ENCODE assay signal across 5 fruit fly cellular contexts in genomic region chr3R:30052455-30053046, dm6.
TF ChIP-seq lines count a peak whose summit lies in the region.

Gene Jasper (plus strand): TSS chr3R:30052514.

- TF ChIP-seq CTCF in S2 (optimal IDR thresholded peaks at IDR 0.05; lab: Kevin White, UChicago): peak; percentile 10 to 43
- peak; percentile 15 for TF ChIP-seq CTCF in whole organism, embryonic (GFP tag; optimal IDR thresholded peaks at IDR 0.05; lab: Kevin White, UChicago)

TF ChIP-seq in whole organism, adult, 20 proteins besides CTCF, POLR2A, EP300 and RAD21:
- no peak for TF ChIP-seq CG12768 (GFP tag; optimal IDR thresholded peaks at IDR 0.05; lab: Kevin White, UChicago)
- no peak for TF ChIP-seq toe (GFP tag; optimal IDR thresholded peaks at IDR 0.05; lab: Kevin White, UChicago)
- TF ChIP-seq CG1620 (GFP tag; optimal IDR thresholded peaks at IDR 0.05; lab: Kevin White, UChicago): peak; percentile 46
- peak; percentile 26 for TF ChIP-seq ovo (GFP tag; optimal IDR thresholded peaks at IDR 0.05; lab: Kevin White, UChicago)
- TF ChIP-seq CG7101 (tag; optimal IDR thresholded peaks at IDR 0.05; lab: Kevin White, UChicago): peak; percentile 43
- TF ChIP-seq Clk (GFP tag; optimal IDR thresholded peaks at IDR 0.05; lab: Kevin White, UChicago): no peak
- TF ChIP-seq cic (GFP tag; optimal IDR thresholded peaks at IDR 0.05; lab: Kevin White, UChicago): peak; percentile 40
- peak; percentile 71 for TF ChIP-seq bab1 (GFP tag; optimal IDR thresholded peaks at IDR 0.05; lab: Kevin White, UChicago)
- TF ChIP-seq Hr96 (GFP tag; optimal IDR thresholded peaks at IDR 0.05; lab: Kevin White, UChicago): no peak
- peak; percentile 24 for TF ChIP-seq Mnt (GFP tag; optimal IDR thresholded peaks at IDR 0.05; lab: Kevin White, UChicago)
- TF ChIP-seq tj (GFP tag; optimal IDR thresholded peaks at IDR 0.05; lab: Kevin White, UChicago): peak; percentile 80

TF ChIP-seq in whole organism, embryonic, 481 proteins besides CTCF, POLR2A, EP300 and RAD21 (continues in another document):
- peak; percentile 53 for TF ChIP-seq lilli (GFP tag; optimal IDR thresholded peaks at IDR 0.05; lab: Kevin White, UChicago)
- TF ChIP-seq CG13287 (GFP tag; IDR thresholded peaks at IDR 0.05; lab: Robert Waterston, UW; ENCODE audit: partially characterized antibody): peak; percentile 50; the same call in 1 of the 2 replicates
- peak; percentile 13; the same call in 1 of the 2 replicates for TF ChIP-seq vvl (GFP tag; IDR thresholded peaks at IDR 0.05; lab: Robert Waterston, UW)
- peak; percentile 51 for TF ChIP-seq sug (tag; optimal IDR thresholded peaks at IDR 0.05; lab: Kevin White, UChicago)
- TF ChIP-seq Hsf (GFP tag; optimal IDR thresholded peaks at IDR 0.05; lab: Kevin White, UChicago): peak; percentile 31
- TF ChIP-seq CG10654 (GFP tag; optimal IDR thresholded peaks at IDR 0.05; lab: Kevin White, UChicago): peak; percentile 18
- TF ChIP-seq gsb (GFP tag; IDR thresholded peaks at IDR 0.05; lab: Robert Waterston, UW): no peak
- 0 out of 2 replicates have a peak, but pooled peaks have one; percentile 18 for TF ChIP-seq CG6272 (GFP tag; IDR thresholded peaks at IDR 0.05; lab: Robert Waterston, UW)
- TF ChIP-seq CG11696 (GFP tag; IDR thresholded peaks at IDR 0.05; lab: Robert Waterston, UW): no peak
- TF ChIP-seq CG11085 (GFP tag; IDR thresholded peaks at IDR 0.05; lab: Robert Waterston, UW): no peak
- TF ChIP-seq CG8290 (GFP tag; optimal IDR thresholded peaks at IDR 0.05; lab: Kevin White, UChicago): no peak
- peak in 1 of 2 experiments; percentile 55 for TF ChIP-seq CG8290 (tag; optimal IDR thresholded peaks at IDR 0.05; lab: Kevin White, UChicago)
- peak; percentile 4 for TF ChIP-seq lab (GFP tag; optimal IDR thresholded peaks at IDR 0.05; lab: Kevin White, UChicago)
- TF ChIP-seq CG12659 (GFP tag; optimal IDR thresholded peaks at IDR 0.05; lab: Kevin White, UChicago): peak; percentile 74
- peak; percentile 95 for TF ChIP-seq Med (GFP tag; lab: Kevin White, UChicago)
- TF ChIP-seq CG15011 (GFP tag; optimal IDR thresholded peaks at IDR 0.05; lab: Kevin White, UChicago): no peak
- no peak for TF ChIP-seq otp (GFP tag; IDR thresholded peaks at IDR 0.05; lab: Robert Waterston, UW)
- TF ChIP-seq fd96Cb (tag; optimal IDR thresholded peaks at IDR 0.05; lab: Kevin White, UChicago): no peak
- peak; percentile 61 for TF ChIP-seq CoRest (tag; optimal IDR thresholded peaks at IDR 0.05; lab: Kevin White, UChicago)
- peak; percentile 46 for TF ChIP-seq CG2120 (GFP tag; optimal IDR thresholded peaks at IDR 0.05; lab: Kevin White, UChicago)
- TF ChIP-seq Poxn (GFP tag; IDR thresholded peaks at IDR 0.05; lab: Robert Waterston, UW): no peak
- TF ChIP-seq Adf1 (GFP tag; IDR thresholded peaks at IDR 0.05; lab: Robert Waterston, UW): peak; percentile 20; the same call in 1 of the 2 replicates
- peak; percentile 37 for TF ChIP-seq Dek (tag; optimal IDR thresholded peaks at IDR 0.05; lab: Kevin White, UChicago)
- TF ChIP-seq CG6254 (GFP tag; optimal IDR thresholded peaks at IDR 0.05; lab: Kevin White, UChicago): peak; percentile 71
- TF ChIP-seq Pdp1 (GFP tag; optimal IDR thresholded peaks at IDR 0.05; lab: Kevin White, UChicago): peak in 1 of 2 experiments; percentile 86
- peak; percentile 61 for TF ChIP-seq stwl (tag; optimal IDR thresholded peaks at IDR 0.05; lab: Kevin White, UChicago)

TF ChIP-seq in whole organism, prepupa, 60 proteins besides CTCF, POLR2A, EP300 and RAD21:
- TF ChIP-seq dsx (GFP tag; optimal IDR thresholded peaks at IDR 0.05; lab: Kevin White, UChicago; ENCODE audit: poor library complexity, severe bottlenecking): peak; percentile 28
- peak; percentile 33 for TF ChIP-seq CG1621 (tag; optimal IDR thresholded peaks at IDR 0.05; lab: Kevin White, UChicago)
- no peak for TF ChIP-seq Ets21C (GFP tag; optimal IDR thresholded peaks at IDR 0.05; lab: Kevin White, UChicago)
- TF ChIP-seq CG6854 (GFP tag; optimal IDR thresholded peaks at IDR 0.05; lab: Kevin White, UChicago): peak; percentile 5
- TF ChIP-seq CG15336 (GFP tag; IDR thresholded peaks at IDR 0.05; lab: Robert Waterston, UW): peak; percentile 15; the same call in 1 of the 2 replicates
- no peak for TF ChIP-seq Gug (GFP tag; IDR thresholded peaks at IDR 0.05; lab: Robert Waterston, UW)
- TF ChIP-seq CG16779 (tag; optimal IDR thresholded peaks at IDR 0.05; lab: Kevin White, UChicago): no peak
- TF ChIP-seq fkh (GFP tag; optimal IDR thresholded peaks at IDR 0.05; lab: Kevin White, UChicago): peak; percentile 7
- peak; percentile 14 for TF ChIP-seq CG3032 (tag; optimal IDR thresholded peaks at IDR 0.05; lab: Kevin White, UChicago)
- TF ChIP-seq Sox14 (GFP tag; optimal IDR thresholded peaks at IDR 0.05; lab: Kevin White, UChicago): peak; percentile 29
- TF ChIP-seq acj6 (GFP tag; optimal IDR thresholded peaks at IDR 0.05; lab: Kevin White, UChicago): no peak
TF ChIP-seq in whole organism, prepupa: peak in this region for 7.

TF ChIP-seq in whole organism, wandering third instar larva, 38 proteins besides CTCF, POLR2A, EP300 and RAD21:
- no peak for TF ChIP-seq h (GFP tag; optimal IDR thresholded peaks at IDR 0.05; lab: Kevin White, UChicago)
- TF ChIP-seq Sp1 (GFP tag; optimal IDR thresholded peaks at IDR 0.05; lab: Kevin White, UChicago): peak; percentile 29
- TF ChIP-seq lola (GFP tag; optimal IDR thresholded peaks at IDR 0.05; lab: Kevin White, UChicago): no peak
- TF ChIP-seq foxo (GFP tag; optimal IDR thresholded peaks at IDR 0.05; lab: Kevin White, UChicago): no peak
- TF ChIP-seq tai (GFP tag; optimal IDR thresholded peaks at IDR 0.05; lab: Kevin White, UChicago): no peak
- no peak for TF ChIP-seq Abd-B (GFP tag; optimal IDR thresholded peaks at IDR 0.05; lab: Kevin White, UChicago)
- TF ChIP-seq Myc (optimal IDR thresholded peaks at IDR 0.05; lab: Kevin White, UChicago): peak; percentile 28
- TF ChIP-seq Hr78 (GFP tag; optimal IDR thresholded peaks at IDR 0.05; lab: Kevin White, UChicago): no peak
- TF ChIP-seq fru (GFP tag; optimal IDR thresholded peaks at IDR 0.05; lab: Kevin White, UChicago): no peak
- no peak for TF ChIP-seq Jra (GFP tag; optimal IDR thresholded peaks at IDR 0.05; lab: Kevin White, UChicago)
- TF ChIP-seq Rel (GFP tag; optimal IDR thresholded peaks at IDR 0.05; lab: Kevin White, UChicago): no peak
- peak; percentile 26 for TF ChIP-seq Rel (tag; optimal IDR thresholded peaks at IDR 0.05; lab: Kevin White, UChicago)
- no peak for TF ChIP-seq Vsx2 (GFP tag; optimal IDR thresholded peaks at IDR 0.05; lab: Kevin White, UChicago; ENCODE audit: partially characterized antibody)
- TF ChIP-seq CrebA (GFP tag; optimal IDR thresholded peaks at IDR 0.05; lab: Kevin White, UChicago; ENCODE audit: borderline replicate concordance): no peak
- TF ChIP-seq GATAd (GFP tag; optimal IDR thresholded peaks at IDR 0.05; lab: Kevin White, UChicago): no peak
- TF ChIP-seq usp (GFP tag; optimal IDR thresholded peaks at IDR 0.05; lab: Kevin White, UChicago): no peak
- peak; percentile 11 for TF ChIP-seq Dif (GFP tag; optimal IDR thresholded peaks at IDR 0.05; lab: Kevin White, UChicago; ENCODE audit: partially characterized antibody)
- no peak for TF ChIP-seq CG9705 (GFP tag; optimal IDR thresholded peaks at IDR 0.05; lab: Kevin White, UChicago)
- no peak for TF ChIP-seq sage (GFP tag; optimal IDR thresholded peaks at IDR 0.05; lab: Kevin White, UChicago)
- no peak for TF ChIP-seq brk (GFP tag; optimal IDR thresholded peaks at IDR 0.05; lab: Kevin White, UChicago)
- no peak for TF ChIP-seq psq (GFP tag; optimal IDR thresholded peaks at IDR 0.05; lab: Kevin White, UChicago)
- TF ChIP-seq Hnf4 (GFP tag; optimal IDR thresholded peaks at IDR 0.05; lab: Kevin White, UChicago): no peak
- TF ChIP-seq rgr (GFP tag; optimal IDR thresholded peaks at IDR 0.05; lab: Kevin White, UChicago): no peak
- TF ChIP-seq HLH106 (tag; optimal IDR thresholded peaks at IDR 0.05; lab: Kevin White, UChicago): peak; percentile 11
- TF ChIP-seq Dfd (GFP tag; optimal IDR thresholded peaks at IDR 0.05; lab: Kevin White, UChicago): no peak
- no peak for TF ChIP-seq OdsH (GFP tag; optimal IDR thresholded peaks at IDR 0.05; lab: Kevin White, UChicago)
TF ChIP-seq in whole organism, wandering third instar larva: peak in this region for 5.
